Worm (Caenorhabditis elegans) whole organism, L1 larva: ENCODE results near the gene Y47D3B.12.

ENCODE experiments used
- C16A3.4 ChIP-seq: fragments of 150-350 bp; optimal IDR thresholded peaks from 2 replicates; lab custom pipeline; 2014; ENCODE audit warnings: missing biosample characterization, missing genetic modification characterization
- F16B12.6 ChIP-seq: fragments of 150-350 bp; optimal IDR thresholded peaks from 2 replicates; lab custom pipeline; 2014; ENCODE audit warnings: missing biosample characterization, missing genetic modification characterization
- blmp-1 ChIP-seq: fragments of 150-350 bp; optimal IDR thresholded peaks from 2 replicates; lab custom pipeline; 2014; ENCODE audit warnings: missing biosample characterization, missing genetic modification characterization
- ceh-8 ChIP-seq: fragments of 200-800 bp; sonication (Bioruptor generic); optimal IDR thresholded peaks from 2 replicates; lab custom pipeline; 2018; ENCODE audit warnings: mild to moderate bottlenecking, missing genetic modification characterization, moderate library complexity, missing compliant biosample characterization
- ceh-82 ChIP-seq, 3 experiments: fragments of 150-350 bp in 1 of 3; sonication (generic microtip) in 2 of 3; optimal IDR thresholded peaks; 2 replicates each; lab custom pipeline; 2014 to 2017; ENCODE audit warnings: missing biosample characterization in 3 of 3, missing genetic modification characterization in 3 of 3
- ceh-90 ChIP-seq: sonication (generic microtip); optimal IDR thresholded peaks from 2 replicates; lab custom pipeline; 2016; ENCODE audit warnings: missing genetic modification characterization, missing compliant biosample characterization
- dpl-1 ChIP-seq, 3 experiments: fragments of 150-350 bp in 2 of 3; sonication (generic microtip) in 1 of 3; optimal IDR thresholded peaks; 2 replicates each; lab custom pipeline; 2014 to 2017; ENCODE audit warnings: missing biosample characterization in 3 of 3, missing genetic modification characterization in 3 of 3, missing genetic modification reagents in 3 of 3
- dsc-1 ChIP-seq: sonication (generic microtip); optimal IDR thresholded peaks from 2 replicates; lab custom pipeline; 2016; ENCODE audit warnings: mild to moderate bottlenecking, missing genetic modification characterization, missing compliant biosample characterization
- efl-1 ChIP-seq, 4 experiments: fragments of 150-350 bp; optimal IDR thresholded peaks in 3 of 4; peaks in 1 of 4; 1 replicate in 1 of 4; 2 replicates in 3 of 4; lab custom pipeline; 2014; ENCODE audit warnings: missing biosample characterization in 2 of 4, missing genetic modification characterization in 2 of 4, missing genetic modification reagents in 2 of 4
- egl-27 ChIP-seq, 2 experiments: fragments of 150-350 bp in 1 of 2; sonication (generic microtip); optimal IDR thresholded peaks; 3 replicates each; lab custom pipeline; 2017 to 2018; ENCODE audit warnings: missing biosample characterization in 2 of 2, missing genetic modification characterization in 2 of 2, missing genetic modification reagents in 2 of 2
- elt-2 ChIP-seq: sonication (generic microtip); optimal IDR thresholded peaks from 2 replicates; lab custom pipeline; 2016; ENCODE audit warnings: missing genetic modification characterization, mild to moderate bottlenecking, inconsistent platforms, missing compliant biosample characterization, missing genetic modification reagents
- ets-5 ChIP-seq: fragments of 200-800 bp; sonication (Bioruptor generic); IDR thresholded peaks from 2 replicates; pipeline ENCODE4 v1.3.6; 2022; ENCODE audit warnings: missing genetic modification characterization, missing compliant biosample characterization
- fkh-4 ChIP-seq: sonication (generic microtip); optimal IDR thresholded peaks from 2 replicates; lab custom pipeline; 2016; ENCODE audit warnings: missing compliant biosample characterization, missing genetic modification characterization, borderline replicate concordance
- fkh-8 ChIP-seq: sonication (generic microtip); optimal IDR thresholded peaks from 2 replicates; lab custom pipeline; 2016; ENCODE audit warnings: mild to moderate bottlenecking, missing genetic modification characterization, missing compliant biosample characterization
- fos-1 ChIP-seq: fragments of 150-350 bp; optimal IDR thresholded peaks from 2 replicates; lab custom pipeline; 2014; ENCODE audit warnings: missing biosample characterization, missing genetic modification characterization
- hlh-17 ChIP-seq: fragments of 200-800 bp; sonication (Bioruptor generic); optimal IDR thresholded peaks from 2 replicates; lab custom pipeline; 2018; ENCODE audit warnings: missing genetic modification characterization, mild to moderate bottlenecking, missing compliant biosample characterization, moderate library complexity, borderline replicate concordance
- hpl-2 ChIP-seq: fragments of 150-350 bp; optimal IDR thresholded peaks from 2 replicates; lab custom pipeline; 2014; ENCODE audit warnings: missing biosample characterization, missing genetic modification reagents, missing genetic modification characterization
- irx-1 ChIP-seq: sonication (generic microtip); optimal IDR thresholded peaks from 2 replicates; lab custom pipeline; 2016; ENCODE audit warnings: missing genetic modification characterization, missing compliant biosample characterization
- lin-13 ChIP-seq: fragments of 150-350 bp; optimal IDR thresholded peaks from 2 replicates; lab custom pipeline; 2014; ENCODE audit warnings: missing biosample characterization, missing genetic modification reagents, missing genetic modification characterization
- lin-14 ChIP-seq: fragments of 200-800 bp; sonication (Bioruptor generic); optimal IDR thresholded peaks from 2 replicates; lab custom pipeline; 2018; ENCODE audit warnings: mild to moderate bottlenecking, missing genetic modification characterization, moderate library complexity, missing compliant biosample characterization
- lin-35 ChIP-seq, 2 experiments: fragments of 150-350 bp; optimal IDR thresholded peaks; 2 replicates each; lab custom pipeline; 2014; ENCODE audit warnings: missing biosample characterization in 2 of 2, missing genetic modification characterization in 2 of 2, missing genetic modification reagents in 2 of 2
- lir-3 ChIP-seq: sonication (generic microtip); optimal IDR thresholded peaks from 2 replicates; lab custom pipeline; 2016; ENCODE audit warnings: mild to moderate bottlenecking, missing genetic modification characterization, moderate library complexity, missing compliant biosample characterization; ENCODE audit not compliant: poor library complexity
- lsy-2 ChIP-seq, 2 experiments: fragments of 150-350 bp; optimal IDR thresholded peaks; 2 replicates each; lab custom pipeline; 2014; ENCODE audit warnings: missing biosample characterization in 2 of 2, missing genetic modification characterization in 2 of 2
- nhr-19 ChIP-seq: fragments of 200-800 bp; sonication (Bioruptor generic); conservative IDR thresholded peaks from 2 replicates; pipeline ENCODE4 v1.3.6; 2022; ENCODE audit warnings: missing genetic modification characterization, missing compliant biosample characterization
- nhr-20 ChIP-seq: sonication (generic microtip); optimal IDR thresholded peaks from 2 replicates; lab custom pipeline; 2016; ENCODE audit warnings: mild to moderate bottlenecking, missing genetic modification characterization, missing compliant biosample characterization
- nhr-237 ChIP-seq: fragments of 150-350 bp; optimal IDR thresholded peaks from 2 replicates; lab custom pipeline; 2014; ENCODE audit warnings: missing biosample characterization, missing genetic modification characterization
- nhr-47 ChIP-seq: sonication (generic microtip); optimal IDR thresholded peaks from 2 replicates; lab custom pipeline; 2016; ENCODE audit warnings: mild to moderate bottlenecking, missing genetic modification characterization, moderate library complexity, missing compliant biosample characterization
- nhr-71 ChIP-seq: sonication (generic microtip); optimal IDR thresholded peaks from 2 replicates; lab custom pipeline; 2016; ENCODE audit warnings: mild to moderate bottlenecking, missing genetic modification characterization, moderate library complexity, missing compliant biosample characterization
- nhr-76 ChIP-seq: sonication (generic microtip); optimal IDR thresholded peaks from 2 replicates; lab custom pipeline; 2017; ENCODE audit warnings: missing biosample characterization, missing genetic modification characterization
- nhr-84 ChIP-seq: sonication (generic microtip); optimal IDR thresholded peaks from 2 replicates; lab custom pipeline; 2017; ENCODE audit warnings: missing biosample characterization, missing genetic modification characterization
- nhr-85 ChIP-seq: sonication (generic microtip); peaks from one replicate; lab custom pipeline; 2016; ENCODE audit warnings: missing genetic modification characterization, inconsistent platforms, missing compliant biosample characterization
- nhr-90 ChIP-seq: sonication (generic microtip); optimal IDR thresholded peaks from 2 replicates; lab custom pipeline; 2016; ENCODE audit warnings: mild to moderate bottlenecking, missing genetic modification characterization, missing compliant biosample characterization; ENCODE audit not compliant: poor library complexity
- pag-3 ChIP-seq: sonication (generic microtip); optimal IDR thresholded peaks from 2 replicates; lab custom pipeline; 2017; ENCODE audit warnings: missing genetic modification characterization, mild to moderate bottlenecking, missing compliant biosample characterization, antibody characterized with exemption, borderline replicate concordance; ENCODE audit not compliant: insufficient read depth
- pqm-1 ChIP-seq: sonication (generic microtip); optimal IDR thresholded peaks from 3 replicates; lab custom pipeline; 2017; ENCODE audit warnings: missing biosample characterization, missing genetic modification characterization
- rnt-1 ChIP-seq: sonication (generic microtip); optimal IDR thresholded peaks from 2 replicates; lab custom pipeline; 2016; ENCODE audit warnings: mild to moderate bottlenecking, missing genetic modification characterization, moderate library complexity, missing compliant biosample characterization
- skn-1 ChIP-seq: fragments of 150-350 bp; optimal IDR thresholded peaks from 2 replicates; lab custom pipeline; 2014; ENCODE audit warnings: missing biosample characterization, missing genetic modification characterization
- snu-23 ChIP-seq: sonication (generic microtip); optimal IDR thresholded peaks from 2 replicates; lab custom pipeline; 2016; ENCODE audit warnings: missing genetic modification characterization, missing compliant biosample characterization
- tbx-2 ChIP-seq: sonication (generic microtip); optimal IDR thresholded peaks from 2 replicates; lab custom pipeline; 2016; ENCODE audit warnings: missing genetic modification characterization, missing compliant biosample characterization
- unc-98 ChIP-seq: fragments of 200-800 bp; sonication (Bioruptor generic); IDR thresholded peaks from 2 replicates; pipeline ENCODE4 v1.3.6; 2022; ENCODE audit warnings: missing genetic modification characterization, missing compliant biosample characterization
- xbp-1 ChIP-seq: sonication (generic microtip); optimal IDR thresholded peaks from 2 replicates; lab custom pipeline; 2016; ENCODE audit warnings: missing genetic modification characterization, missing compliant biosample characterization
- zag-1 ChIP-seq: fragments of 150-350 bp; optimal IDR thresholded peaks from 2 replicates; lab custom pipeline; 2014; ENCODE audit warnings: missing biosample characterization, missing genetic modification characterization
- zip-4 ChIP-seq: fragments of 200-800 bp; sonication (Bioruptor generic); optimal IDR thresholded peaks from 2 replicates; lab custom pipeline; 2018; ENCODE audit warnings: mild to moderate bottlenecking, missing genetic modification characterization, moderate library complexity, missing compliant biosample characterization
- ztf-11 ChIP-seq, 2 experiments: sonication (generic microtip); optimal IDR thresholded peaks; 2 replicates each; lab custom pipeline; 2016 to 2017; ENCODE audit warnings: missing genetic modification characterization in 2 of 2, missing biosample characterization in 1 of 2, missing compliant biosample characterization in 1 of 2

Gene Y47D3B.12

ce11 chrIII:11402717-11403116, at the start of gene Y47D3B.12:
Y47D3B.12 (plus strand) TSS chrIII:11403017.
- TF ChIP-seq nhr-76 (no peak), hpl-2 (GFP tag; lab: Kevin White, UChicago) (no peak), pqm-1 (no peak), lin-13 (GFP tag; lab: Kevin White, UChicago) (no peak), nhr-90 (no peak)

- TF ChIP-seq dpl-1 (GFP tag; optimal IDR thresholded peaks at IDR 0.05; lab: Kevin White, UChicago) (peak in 1 of 3 experiments; percentile 33), nhr-90 (peak; percentile 30), C16A3.4 (tag; lab: Kevin White, UChicago) (peak; percentile 17), fkh-8 (tag; lab: Kevin White, UChicago) (peak; percentile 20), rnt-1 (peak; percentile 83), ztf-11 (tag; optimal IDR thresholded peaks at IDR 0.05; lab: Kevin White, UChicago) (no peak), nhr-19 (GFP tag; lab: Robert Waterston, UW) (peak; percentile 22; the same call in 1 of the 2 replicates), irx-1 (tag; lab: Kevin White, UChicago) (peak; percentile 16), F16B12.6 (tag; lab: Kevin White, UChicago) (no peak), skn-1 (tag; lab: Kevin White, UChicago) (peak; percentile 19), lsy-2 (tag; optimal IDR thresholded peaks at IDR 0.05; lab: Kevin White, UChicago) (peak in 1 of 2 experiments; percentile 20), snu-23 (GFP tag; lab: Kevin White, UChicago) (peak; percentile 28), tbx-2 (tag; lab: Kevin White, UChicago) (peak; percentile 4), lin-14 (peak; percentile 65), xbp-1 (tag; lab: Kevin White, UChicago) (peak; percentile 18), lin-35 (GFP tag; optimal IDR thresholded peaks at IDR 0.05; lab: Kevin White, UChicago) (peak in 1 of 2 experiments; percentile 44), efl-1 (optimal IDR thresholded peaks at IDR 0.05; lab: Kevin White, UChicago) (peak in 1 of 2 experiments; percentile 35), efl-1 (GFP tag; optimal IDR thresholded peaks at IDR 0.05 in 1 of 2; lab: Kevin White, UChicago) (peak in 1 of 2 experiments; percentile 83), nhr-71 (peak; percentile 47), zip-4 (GFP tag; lab: Kevin White, UChicago) (no peak), unc-98 (GFP tag; lab: Robert Waterston, UW) (no peak), nhr-47 (tag; lab: Kevin White, UChicago) (peak; percentile 34), hpl-2 (GFP tag; lab: Kevin White, UChicago) (peak; percentile 11), lir-3 (no peak), dsc-1 (tag; lab: Kevin White, UChicago) (peak; percentile 19), nhr-20 (tag; lab: Kevin White, UChicago) (peak; percentile 26)
Observed at ce11 chrIII:11353499-11353898, 49.3 kb upstream of the Y47D3B.12 start.

DNA sequence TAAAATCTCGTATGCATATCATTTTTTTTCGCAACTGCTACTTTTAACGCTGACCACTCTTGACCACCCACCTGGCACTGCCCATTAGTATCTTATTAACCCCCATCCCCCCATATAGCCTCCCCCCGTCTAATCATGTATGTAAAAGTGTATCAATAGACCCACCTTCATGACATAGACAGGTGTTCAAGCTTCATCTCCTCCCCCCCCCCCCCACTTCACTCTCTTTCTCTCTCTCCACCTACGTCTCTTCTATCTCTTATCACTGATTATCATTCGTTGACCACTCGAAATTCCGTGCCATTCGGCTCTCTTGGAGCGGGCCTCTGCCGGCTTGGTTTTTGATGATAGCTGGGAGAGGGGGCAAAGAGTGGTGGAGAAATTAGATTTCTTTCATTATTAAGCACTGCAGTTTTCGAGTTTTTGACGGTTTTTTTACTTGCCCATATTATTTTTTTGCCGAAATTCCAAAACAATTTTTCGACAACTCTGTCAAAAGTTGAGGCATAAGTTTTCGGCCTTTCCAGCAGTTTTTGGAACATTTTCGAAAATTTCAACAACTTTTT, 47.0 kb upstream of the Y47D3B.12 start:
- peak; percentile 36 for TF ChIP-seq rnt-1
- no peak for TF ChIP-seq elt-2 (tag; lab: Kevin White, UChicago)
- peak; percentile 52 for TF ChIP-seq pag-3
- TF ChIP-seq efl-1 (optimal IDR thresholded peaks at IDR 0.05; lab: Kevin White, UChicago), result no peak
- TF ChIP-seq efl-1 (GFP tag; optimal IDR thresholded peaks at IDR 0.05 in 1 of 2; lab: Kevin White, UChicago), result peak in 1 of 2 experiments; percentile 92
- no peak for TF ChIP-seq fkh-4 (tag; lab: Kevin White, UChicago)
- no peak for TF ChIP-seq nhr-237 (tag; lab: Kevin White, UChicago)
- TF ChIP-seq ceh-82 (tag; optimal IDR thresholded peaks at IDR 0.05; lab: Kevin White, UChicago), result no peak
- TF ChIP-seq lin-14, result peak; percentile 53

DNA sequence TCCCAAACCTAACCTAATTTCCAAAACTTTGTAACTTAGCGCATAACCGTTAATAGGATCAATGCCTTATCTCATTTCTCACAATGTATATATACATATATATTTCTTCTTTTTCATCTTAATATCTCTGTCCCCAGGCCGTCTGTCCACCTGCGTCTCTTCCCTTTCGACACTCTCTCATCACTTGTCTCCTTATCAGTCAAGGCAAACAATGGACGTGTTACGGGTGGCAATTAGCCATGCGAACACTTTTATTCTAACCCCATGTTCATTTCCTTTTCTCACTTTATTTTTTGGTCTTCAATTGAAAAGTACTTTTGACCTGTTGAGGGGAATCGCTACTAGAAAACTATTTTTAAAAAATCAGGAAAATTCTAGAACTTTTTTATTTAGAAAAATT, 45.4 kb upstream of the Y47D3B.12 start:
- TF ChIP-seq hlh-17 (GFP tag; lab: Kevin White, UChicago) (no peak), ceh-8 (GFP tag; lab: Kevin White, UChicago) (no peak), ets-5 (no peak), pqm-1 (no peak), elt-2 (tag; lab: Kevin White, UChicago) (no peak), lin-14 (peak; percentile 52), lir-3 (no peak), fos-1 (no peak), xbp-1 (tag; lab: Kevin White, UChicago) (no peak), lin-35 (GFP tag; optimal IDR thresholded peaks at IDR 0.05; lab: Kevin White, UChicago) (peak in 1 of 2 experiments; percentile 4), zag-1 (tag; lab: Kevin White, UChicago) (no peak), blmp-1 (tag; lab: Kevin White, UChicago) (peak; percentile 16), egl-27 (tag; optimal IDR thresholded peaks at IDR 0.05; lab: Kevin White, UChicago) (no peak), nhr-90 (peak; percentile 22), skn-1 (tag; lab: Kevin White, UChicago) (no peak), lin-13 (GFP tag; lab: Kevin White, UChicago) (no peak), nhr-84 (tag; lab: Kevin White, UChicago) (no peak), ceh-90 (no peak), nhr-85 (tag; lab: Kevin White, UChicago) (no peak), ztf-11 (tag; optimal IDR thresholded peaks at IDR 0.05; lab: Kevin White, UChicago) (no peak)
